Worm (Caenorhabditis elegans) whole organism, young adult: ENCODE results near the gene spe-51.

Experiments used
- B0261.1 ChIP-seq: sonication (generic microtip); optimal IDR thresholded peaks from 2 replicates; lab custom pipeline; 2016; ENCODE audit warnings: mild to moderate bottlenecking, missing genetic modification characterization, moderate library complexity, missing compliant biosample characterization
- D2030.7 ChIP-seq: fragments of 200-800 bp; sonication (Bioruptor generic); IDR thresholded peaks from 2 replicates; pipeline ENCODE4 v1.3.6; 2022; ENCODE audit warnings: missing genetic modification reagents, missing genetic modification characterization, missing compliant biosample characterization
- F23B12.7 ChIP-seq: sonication (generic microtip); optimal IDR thresholded peaks from 2 replicates; lab custom pipeline; 2017; ENCODE audit warnings: missing genetic modification characterization, mild to moderate bottlenecking, missing compliant biosample characterization, antibody characterized with exemption, moderate library complexity; ENCODE audit not compliant: insufficient read depth
- F39B2.1 ChIP-seq: fragments of 200-800 bp; sonication (Bioruptor generic); IDR thresholded peaks from 2 replicates; pipeline ENCODE4 v1.3.6; 2022; ENCODE audit warnings: missing genetic modification reagents, missing genetic modification characterization, missing compliant biosample characterization
- F52B5.7 ChIP-seq: sonication (generic microtip); optimal IDR thresholded peaks from 2 replicates; lab custom pipeline; 2016; ENCODE audit warnings: mild to moderate bottlenecking, missing genetic modification characterization, missing compliant biosample characterization
- K12H6.12 ChIP-seq: fragments of 200-800 bp; sonication (Bioruptor generic); optimal IDR thresholded peaks from 2 replicates; lab custom pipeline; 2018; ENCODE audit warnings: mild to moderate bottlenecking, missing genetic modification characterization, missing compliant biosample characterization
- Y56A3A.18 ChIP-seq: fragments of 200-800 bp; sonication (Bioruptor generic); IDR thresholded peaks from 2 replicates; pipeline ENCODE4 v1.3.6; 2022; ENCODE audit warnings: missing genetic modification reagents, missing genetic modification characterization, missing compliant biosample characterization
- Y95B8A.8 ChIP-seq: fragments of 200-800 bp; sonication (Bioruptor generic); IDR thresholded peaks from 2 replicates; pipeline ENCODE4 v1.3.6; 2022; ENCODE audit warnings: missing genetic modification reagents, missing genetic modification characterization, missing compliant biosample characterization
- ama-1 ChIP-seq, 3 experiments: fragments of 150-350 bp in 1 of 3; sonication (generic microtip) in 2 of 3; optimal IDR thresholded peaks; 2 replicates each; lab custom pipeline; 2014 to 2018; ENCODE audit warnings: missing biosample characterization in 2 of 3, missing genetic modification characterization in 2 of 3, missing genetic modification reagents in 2 of 3
- aptf-3 ChIP-seq: fragments of 200-800 bp; sonication (Bioruptor generic); IDR thresholded peaks from 2 replicates; pipeline ENCODE4 v1.3.6; 2022; ENCODE audit warnings: missing genetic modification characterization, missing compliant biosample characterization
- atf-7 ChIP-seq: sonication (generic microtip); optimal IDR thresholded peaks from 2 replicates; lab custom pipeline; 2017; ENCODE audit warnings: mild to moderate bottlenecking, missing genetic modification characterization, missing compliant biosample characterization
- bed-2 ChIP-seq: fragments of 200-800 bp; sonication (Bioruptor generic); IDR thresholded peaks from 2 replicates; pipeline ENCODE4 v1.3.6; 2022; ENCODE audit warnings: missing genetic modification reagents, missing genetic modification characterization, missing compliant biosample characterization
- ceh-27 ChIP-seq: fragments of 200-800 bp; sonication (Bioruptor generic); optimal IDR thresholded peaks from 2 replicates; lab custom pipeline; 2018; ENCODE audit warnings: mild to moderate bottlenecking, missing genetic modification characterization, moderate library complexity, missing compliant biosample characterization
- ceh-40 ChIP-seq: fragments of 200-800 bp; sonication (Bioruptor generic); IDR thresholded peaks from 2 replicates; pipeline ENCODE4 v1.3.6; 2022; ENCODE audit warnings: missing genetic modification characterization, missing compliant biosample characterization
- chd-7 ChIP-seq: sonication (generic microtip); optimal IDR thresholded peaks from 2 replicates; lab custom pipeline; 2016; ENCODE audit warnings: mild to moderate bottlenecking, missing genetic modification characterization, moderate library complexity, missing compliant biosample characterization
- efl-1 ChIP-seq: fragments of 150-350 bp; optimal IDR thresholded peaks from 2 replicates; lab custom pipeline; 2014; ENCODE audit warnings: missing biosample characterization, missing genetic modification reagents, missing genetic modification characterization
- gei-17 ChIP-seq: fragments of 200-800 bp; sonication (Bioruptor generic); optimal IDR thresholded peaks from 2 replicates; lab custom pipeline; 2018; ENCODE audit warnings: mild to moderate bottlenecking, missing genetic modification characterization, missing compliant biosample characterization
- him-1 ChIP-seq: sonication (generic microtip); optimal IDR thresholded peaks from 2 replicates; lab custom pipeline; 2016; ENCODE audit warnings: missing genotype, missing genetic modification reagents, missing genetic modification characterization, missing compliant biosample characterization
- hlh-12 ChIP-seq: sonication (generic microtip); optimal IDR thresholded peaks from 2 replicates; lab custom pipeline; 2016; ENCODE audit warnings: missing genetic modification characterization, missing compliant biosample characterization
- hmg-1.2 ChIP-seq: fragments of 200-800 bp; sonication (Bioruptor generic); IDR thresholded peaks from 2 replicates; pipeline ENCODE4 v1.3.6; 2022; ENCODE audit warnings: missing genetic modification reagents, missing genetic modification characterization, missing compliant biosample characterization
- let-607 ChIP-seq, 2 experiments: fragments of 200-800 bp in 1 of 2; sonication (Bioruptor generic) in 1 of 2; sonication (generic microtip) in 1 of 2; optimal IDR thresholded peaks; 2 replicates each; lab custom pipeline; 2016 to 2018; ENCODE audit warnings: mild to moderate bottlenecking in 2 of 2, missing compliant biosample characterization in 2 of 2, missing genetic modification characterization in 2 of 2, moderate library complexity in 2 of 2, missing genotype in 1 of 2
- lsl-1 ChIP-seq: fragments of 200-800 bp; sonication (Bioruptor generic); optimal IDR thresholded peaks from 2 replicates; lab custom pipeline; 2018; ENCODE audit warnings: mild to moderate bottlenecking, missing genetic modification characterization, moderate library complexity, missing compliant biosample characterization
- lsy-27 ChIP-seq: sonication (generic microtip); optimal IDR thresholded peaks from 2 replicates; lab custom pipeline; 2017; ENCODE audit warnings: missing genetic modification characterization, mild to moderate bottlenecking, missing compliant biosample characterization, antibody characterized with exemption, missing genotype, borderline replicate concordance; ENCODE audit not compliant: insufficient read depth
- mcd-1 ChIP-seq: fragments of 200-800 bp; sonication (Bioruptor generic); IDR thresholded peaks from 2 replicates; pipeline ENCODE4 v1.3.6; 2022; ENCODE audit warnings: missing genetic modification reagents, missing genetic modification characterization, missing compliant biosample characterization
- nfyb-1 ChIP-seq: fragments of 200-800 bp; sonication (Bioruptor generic); IDR thresholded peaks from 2 replicates; pipeline ENCODE4 v1.3.6; 2022; ENCODE audit warnings: missing genetic modification reagents, missing genetic modification characterization, missing compliant biosample characterization
- nhr-80 ChIP-seq: sonication (generic microtip); optimal IDR thresholded peaks from 2 replicates; lab custom pipeline; 2016; ENCODE audit warnings: missing genetic modification characterization, missing compliant biosample characterization
- pbrm-1 ChIP-seq: fragments of 200-800 bp; sonication (Bioruptor generic); IDR thresholded peaks from 2 replicates; pipeline ENCODE4 v1.3.6; 2022; ENCODE audit warnings: missing genetic modification reagents, missing genetic modification characterization, missing compliant biosample characterization
- sea-2 ChIP-seq: fragments of 200-800 bp; sonication (Bioruptor generic); IDR thresholded peaks from 2 replicates; pipeline ENCODE4 v1.3.6; 2022; ENCODE audit warnings: missing genetic modification characterization, missing compliant biosample characterization
- snpc-1.1 ChIP-seq: sonication (generic microtip); optimal IDR thresholded peaks from 2 replicates; lab custom pipeline; 2017; ENCODE audit warnings: missing genetic modification characterization, mild to moderate bottlenecking, missing compliant biosample characterization, antibody characterized with exemption, moderate library complexity, missing genotype, missing genetic modification reagents; ENCODE audit not compliant: insufficient read depth
- snpc-3.4 ChIP-seq: sonication (generic microtip); optimal IDR thresholded peaks from 2 replicates; lab custom pipeline; 2017; ENCODE audit warnings: missing genetic modification characterization, mild to moderate bottlenecking, missing compliant biosample characterization, antibody characterized with exemption, moderate library complexity, missing genotype, missing genetic modification reagents
- somi-1 ChIP-seq: fragments of 200-800 bp; sonication (Bioruptor generic); optimal IDR thresholded peaks from 2 replicates; lab custom pipeline; 2018; ENCODE audit warnings: mild to moderate bottlenecking, missing genetic modification characterization, missing compliant biosample characterization
- tlf-1 ChIP-seq: fragments of 200-800 bp; sonication (Bioruptor generic); optimal IDR thresholded peaks from 2 replicates; lab custom pipeline; 2018; ENCODE audit warnings: mild to moderate bottlenecking, missing genetic modification characterization, missing compliant biosample characterization
- xnd-1 ChIP-seq: sonication (generic microtip); optimal IDR thresholded peaks from 2 replicates; lab custom pipeline; 2016; ENCODE audit warnings: missing genotype, missing genetic modification reagents, missing genetic modification characterization, missing compliant biosample characterization
- zfh-2 ChIP-seq: fragments of 200-800 bp; sonication (Bioruptor generic); conservative IDR thresholded peaks from 2 replicates; pipeline ENCODE4 v1.3.6; 2022; ENCODE audit warnings: missing genetic modification reagents, missing genetic modification characterization, missing compliant biosample characterization
- ztf-6 ChIP-seq: fragments of 200-800 bp; sonication (Bioruptor generic); IDR thresholded peaks from 2 replicates; pipeline ENCODE4 v1.3.6; 2022; ENCODE audit warnings: missing genetic modification reagents, missing genetic modification characterization, missing compliant biosample characterization

The spe-51 gene

ce11 chrIV:4692463-4692862 lies at the start of gene spe-51:
spe-51 (plus strand) TSS chrIV:4692763.
- TF ChIP-seq Y56A3A.18 (GFP tag; lab: Robert Waterston, UW) (no peak), ama-1 (optimal IDR thresholded peaks at IDR 0.05; lab: Kevin White, UChicago) (no peak), ama-1 (GFP tag; optimal IDR thresholded peaks at IDR 0.05; lab: Kevin White, UChicago) (no peak), zfh-2 (GFP tag; lab: Robert Waterston, UW) (no peak), K12H6.12 (tag; lab: Kevin White, UChicago) (no peak), ceh-27 (no peak), snpc-3.4 (tag; lab: Kevin White, UChicago) (no peak), sea-2 (GFP tag; lab: Robert Waterston, UW) (no peak), somi-1 (GFP tag; lab: Kevin White, UChicago) (no peak), bed-2 (GFP tag; lab: Robert Waterston, UW) (no peak), atf-7 (tag; lab: Kevin White, UChicago) (no peak), D2030.7 (GFP tag; lab: Robert Waterston, UW) (no peak)

ce11 chrIV:4643577-4643976 lies 49.0 kb upstream of the spe-51 start:
- TF ChIP-seq lsy-27 (tag; lab: Kevin White, UChicago) (no peak), xnd-1 (no peak), mcd-1 (GFP tag; lab: Robert Waterston, UW) (no peak), atf-7 (tag; lab: Kevin White, UChicago) (no peak), F52B5.7 (tag; lab: Kevin White, UChicago) (no peak), F39B2.1 (GFP tag; lab: Robert Waterston, UW) (no peak), him-1 (tag; lab: Kevin White, UChicago) (no peak), Y95B8A.8 (no peak), nhr-80 (tag; lab: Kevin White, UChicago) (no peak), gei-17 (GFP tag; lab: Kevin White, UChicago) (no peak), chd-7 (tag; lab: Kevin White, UChicago) (no peak), snpc-1.1 (tag; lab: Kevin White, UChicago) (no peak), hmg-1.2 (GFP tag; lab: Robert Waterston, UW) (no peak), ztf-6 (GFP tag; lab: Robert Waterston, UW) (no peak)

- TF ChIP-seq let-607 (tag; optimal IDR thresholded peaks at IDR 0.05; lab: Kevin White, UChicago) (no peak), nfyb-1 (GFP tag; lab: Robert Waterston, UW) (no peak), B0261.1 (tag; lab: Kevin White, UChicago) (no peak), him-1 (tag; lab: Kevin White, UChicago) (no peak), aptf-3 (GFP tag; lab: Robert Waterston, UW) (no peak), atf-7 (tag; lab: Kevin White, UChicago) (no peak), sea-2 (GFP tag; lab: Robert Waterston, UW) (no peak), hlh-12 (no peak), lsl-1 (no peak), ceh-40 (GFP tag; lab: Robert Waterston, UW) (no peak)
Observed at ce11 chrIV:4645243-4645642, 47.3 kb upstream of the spe-51 start.

ce11 chrIV:4647385-4647784 lies 45.2 kb upstream of the spe-51 start, which contains the start of gene F29B9.8:
F29B9.8 (plus strand) TSS chrIV:4647685.
- no peak for TF ChIP-seq pbrm-1 (GFP tag; lab: Robert Waterston, UW)
- no peak for TF ChIP-seq F23B12.7 (tag; lab: Kevin White, UChicago)
- no peak for TF ChIP-seq tlf-1
- TF ChIP-seq chd-7 (tag; lab: Kevin White, UChicago): no peak
- no peak for TF ChIP-seq efl-1
